Fruit fly (Drosophila melanogaster): ENCODE data around the gene Wdr24.

The Wdr24 gene

DNA sequence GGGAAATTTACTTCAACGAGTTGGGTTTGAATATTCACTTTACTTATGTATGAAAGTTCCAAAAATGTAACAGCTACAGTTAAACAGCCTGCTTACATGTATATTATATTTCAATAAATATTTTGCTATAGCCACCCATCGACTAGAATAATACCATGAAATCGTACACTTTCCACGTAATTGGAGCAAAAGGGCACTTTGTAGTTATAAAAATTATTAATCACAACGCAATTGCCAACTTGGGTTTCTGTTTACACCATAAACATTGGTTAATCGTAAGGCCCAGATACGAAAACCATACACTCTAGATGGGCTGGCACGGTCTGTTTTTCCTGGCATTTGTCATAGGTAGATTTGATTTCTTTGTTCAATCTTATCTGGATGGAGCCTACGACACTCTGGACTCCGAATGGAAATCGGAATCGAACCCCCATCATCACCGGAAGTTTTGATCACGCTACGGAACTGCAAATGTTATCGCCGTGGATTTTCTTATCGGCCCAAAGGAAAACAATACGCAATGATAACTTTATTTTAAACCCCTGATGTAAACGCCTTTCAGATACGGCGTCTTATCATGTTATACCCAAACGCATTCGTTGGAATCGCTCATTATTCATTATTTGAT lies 35.6 kb upstream of the Wdr24 start, which contains the start of gene fig (continued):
- TF ChIP-seq amos (GFP tag; IDR thresholded peaks at IDR 0.05; ENCODE audit: partially characterized antibody) (no peak), nmo (GFP tag; optimal IDR thresholded peaks at IDR 0.05) (no peak), tx (GFP tag; optimal IDR thresholded peaks at IDR 0.05) (no peak), CG10366 (GFP tag; IDR thresholded peaks at IDR 0.05) (no peak), CG4617 (GFP tag; optimal IDR thresholded peaks at IDR 0.05; ENCODE audit: borderline replicate concordance) (no peak), CG11456 (GFP tag; IDR thresholded peaks at IDR 0.05) (no peak), ro (GFP tag; IDR thresholded peaks at IDR 0.05) (no peak)

DNA sequence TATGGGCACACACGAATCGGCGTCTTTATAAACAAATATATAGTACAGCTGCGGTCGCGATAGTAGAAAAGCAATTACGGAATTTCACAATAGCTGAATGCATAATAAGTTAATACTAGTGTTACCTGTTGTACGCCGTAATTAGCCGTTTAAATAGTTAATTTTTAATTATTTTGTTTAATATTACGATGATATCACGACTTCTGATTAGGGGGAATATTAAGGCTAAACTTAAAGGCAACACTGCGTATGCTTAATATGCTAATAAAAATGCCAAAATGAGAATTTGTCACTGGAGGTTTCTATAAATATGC lies 34.0 kb upstream of the Wdr24 start:
- TF ChIP-seq Adf1 (GFP tag; IDR thresholded peaks at IDR 0.05), result no peak
- TF ChIP-seq lab (GFP tag; optimal IDR thresholded peaks at IDR 0.05), result peak; percentile 44
- TF ChIP-seq exex (tag; optimal IDR thresholded peaks at IDR 0.05), result peak; percentile 41
- TF ChIP-seq lola (GFP tag; optimal IDR thresholded peaks at IDR 0.05), result no peak
- peak; percentile 55 for TF ChIP-seq kay (GFP tag; optimal IDR thresholded peaks at IDR 0.05)
- peak; percentile 22 for TF ChIP-seq CG18599 (GFP tag; optimal IDR thresholded peaks at IDR 0.05)
- peak; percentile 71 for TF ChIP-seq Med (GFP tag)
- peak; percentile 16; the same call in 1 of the 3 replicates for TF ChIP-seq CG11695 (GFP tag; IDR thresholded peaks at IDR 0.05)
- TF ChIP-seq slbo (GFP tag; IDR thresholded peaks at IDR 0.05), result 0 out of 2 replicates have a peak, but pooled peaks have one; percentile 4
- peak; percentile 10; the same call in 1 of the 2 replicates for TF ChIP-seq unc-4 (GFP tag; IDR thresholded peaks at IDR 0.05; ENCODE audit: partially characterized antibody)
- peak in 1 of 2 experiments; percentile 5 for TF ChIP-seq Pdp1 (GFP tag; optimal IDR thresholded peaks at IDR 0.05)
- peak; percentile 31 for TF ChIP-seq cwo (GFP tag; optimal IDR thresholded peaks at IDR 0.05)
- peak; percentile 8 for TF ChIP-seq CG2120 (GFP tag; optimal IDR thresholded peaks at IDR 0.05)
- peak; percentile 8 for TF ChIP-seq D19B (GFP tag; optimal IDR thresholded peaks at IDR 0.05)
- TF ChIP-seq CG11696 (GFP tag; IDR thresholded peaks at IDR 0.05), result peak; percentile 31; the same call in 1 of the 2 replicates
- peak; percentile 27 for TF ChIP-seq CG2678 (tag; optimal IDR thresholded peaks at IDR 0.05)
- TF ChIP-seq CG31224 (GFP tag; IDR thresholded peaks at IDR 0.05), result no peak
- peak; percentile 48 for TF ChIP-seq CG3281 (GFP tag; optimal IDR thresholded peaks at IDR 0.05)
- no peak for TF ChIP-seq p53 (GFP tag; optimal IDR thresholded peaks at IDR 0.05)
- TF ChIP-seq sug (tag; optimal IDR thresholded peaks at IDR 0.05), result peak; percentile 20
- no peak for TF ChIP-seq zen (tag; optimal IDR thresholded peaks at IDR 0.05)

DNA sequence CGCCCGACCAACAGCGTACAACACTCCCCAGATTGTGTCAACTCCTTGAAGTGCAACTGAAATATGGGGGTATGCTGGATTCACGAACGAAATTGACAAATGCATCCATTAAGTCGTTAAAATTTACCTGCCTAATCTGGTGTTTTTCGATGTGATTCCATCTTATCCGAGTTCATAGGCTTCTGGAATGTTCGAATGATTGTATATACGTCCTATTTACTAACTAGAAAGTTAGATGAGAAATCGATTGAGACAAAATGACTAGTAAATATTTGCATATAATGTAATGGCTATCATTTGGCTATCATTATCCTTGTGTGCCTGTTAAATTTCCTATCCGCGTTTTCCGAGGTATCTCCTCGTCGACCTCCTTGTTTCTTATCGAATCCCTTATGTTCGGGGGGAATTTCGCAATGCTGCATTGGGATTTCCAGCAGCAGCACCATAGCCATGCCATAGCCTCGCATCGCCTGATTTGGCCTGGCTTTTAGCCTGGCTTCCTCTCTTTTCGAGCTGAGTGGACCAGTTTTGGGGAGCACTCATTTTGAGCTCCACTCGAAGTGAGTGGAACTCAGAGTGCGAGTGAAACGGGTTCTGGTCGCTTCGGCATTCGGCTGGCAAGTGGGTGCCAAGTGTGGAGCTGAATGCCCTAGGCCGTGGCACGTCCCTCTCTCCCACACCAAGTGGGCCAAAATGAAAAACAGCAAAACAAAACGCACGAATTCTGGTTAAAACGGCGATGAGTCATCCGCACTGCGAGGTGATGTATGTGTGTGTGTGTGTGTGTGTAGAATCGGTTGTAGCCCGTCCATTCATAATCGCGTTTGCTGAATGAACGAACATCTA lies 33.5 kb upstream of the Wdr24 start:
- no peak for TF ChIP-seq Vsx1 (GFP tag; optimal IDR thresholded peaks at IDR 0.05)
- no peak for TF ChIP-seq maf-S (GFP tag; optimal IDR thresholded peaks at IDR 0.05)
- TF ChIP-seq Stat92E (GFP tag; optimal IDR thresholded peaks at IDR 0.05), result peak in 1 of 3 experiments; percentile 37
- TF ChIP-seq CG18619 (GFP tag; optimal IDR thresholded peaks at IDR 0.05), result no peak
- TF ChIP-seq CG32767 (GFP tag; IDR thresholded peaks at IDR 0.05), result no peak
- no peak for TF ChIP-seq mam (GFP tag; optimal IDR thresholded peaks at IDR 0.05)
- no peak for TF ChIP-seq emc (GFP tag; optimal IDR thresholded peaks at IDR 0.05)
- TF ChIP-seq CG4424 (GFP tag; optimal IDR thresholded peaks at IDR 0.05), result no peak
- TF ChIP-seq CG9609 (GFP tag; optimal IDR thresholded peaks at IDR 0.05), result no peak
- no peak for TF ChIP-seq Oli (tag; optimal IDR thresholded peaks at IDR 0.05)
- no peak for TF ChIP-seq exex (tag; optimal IDR thresholded peaks at IDR 0.05)
- no peak for TF ChIP-seq da (GFP tag; optimal IDR thresholded peaks at IDR 0.05)
- TF ChIP-seq Trl (optimal IDR thresholded peaks at IDR 0.05), result peak; percentile 5 to 29
- no peak for TF ChIP-seq Trl (GFP tag; optimal IDR thresholded peaks at IDR 0.05)
- TF ChIP-seq CG13287 (GFP tag; IDR thresholded peaks at IDR 0.05; ENCODE audit: partially characterized antibody), result peak; percentile 39; the same call in 1 of the 2 replicates
- TF ChIP-seq Scr (GFP tag; IDR thresholded peaks at IDR 0.05; ENCODE audit: partially characterized antibody), result peak; percentile 53
- TF ChIP-seq bab2 (GFP tag; optimal IDR thresholded peaks at IDR 0.05), result no peak
- no peak for TF ChIP-seq CG14667 (GFP tag; IDR thresholded peaks at IDR 0.05)
- no peak for TF ChIP-seq HLHmδ (GFP tag; optimal IDR thresholded peaks at IDR 0.05)
